Worm (Caenorhabditis elegans) whole organism, L3 larva: ENCODE measurements around the gene B0244.9.

ENCODE experiments used
- aly-2 ChIP-seq: fragments of 150-350 bp; optimal IDR thresholded peaks from 2 replicates; lab custom pipeline; 2014; ENCODE audit warnings: missing biosample characterization, missing genetic modification characterization
- elt-3 ChIP-seq, 3 experiments: fragments of 150-350 bp in 1 of 3; sonication (generic microtip) in 2 of 3; optimal IDR thresholded peaks; 2 replicates in 2 of 3; 4 replicates in 1 of 3; lab custom pipeline; 2014 to 2017; ENCODE audit warnings: missing biosample characterization in 3 of 3, missing genetic modification characterization in 3 of 3
- lin-15B ChIP-seq: fragments of 150-350 bp; optimal IDR thresholded peaks from 2 replicates; lab custom pipeline; 2014; ENCODE audit warnings: missing biosample characterization, missing genetic modification characterization
- nhr-25 ChIP-seq: sonication (generic microtip); optimal IDR thresholded peaks from 2 replicates; lab custom pipeline; 2017; ENCODE audit warnings: missing biosample characterization, missing genetic modification characterization
- nhr-28 ChIP-seq: fragments of 150-350 bp; optimal IDR thresholded peaks from 2 replicates; lab custom pipeline; 2014; ENCODE audit warnings: missing biosample characterization, missing genetic modification characterization
- nhr-77 ChIP-seq: fragments of 150-350 bp; optimal IDR thresholded peaks from 2 replicates; lab custom pipeline; 2014; ENCODE audit warnings: missing biosample characterization, missing genetic modification characterization
- sea-2 ChIP-seq: fragments of 150-350 bp; sonication (generic microtip); optimal IDR thresholded peaks from 4 replicates; lab custom pipeline; 2014; ENCODE audit warnings: missing biosample characterization, missing genetic modification reagents, missing genetic modification characterization
- unc-62 ChIP-seq: fragments of 150-350 bp; sonication (generic microtip); optimal IDR thresholded peaks from 4 replicates; lab custom pipeline; 2014; ENCODE audit warnings: missing biosample characterization, missing genetic modification reagents, missing genetic modification characterization
- zag-1 ChIP-seq: fragments of 150-350 bp; optimal IDR thresholded peaks from 2 replicates; lab custom pipeline; 2014; ENCODE audit warnings: missing biosample characterization, missing genetic modification characterization

ce11 chrIII:5706077-5706627 lies 24.7 kb downstream of the B0244.9 start, which contains the start of gene rpl-23:
- peak; percentile 93 for TF ChIP-seq lin-15B
- no peak for TF ChIP-seq aly-2 (tag; lab: Kevin White, UChicago)
- TF ChIP-seq sea-2, result no peak
- TF ChIP-seq nhr-28 (tag; lab: Kevin White, UChicago), result no peak
- TF ChIP-seq nhr-77 (tag; lab: Kevin White, UChicago), result peak; percentile 32
- peak; percentile 7 for TF ChIP-seq zag-1 (tag; lab: Kevin White, UChicago)
- TF ChIP-seq nhr-25 (tag; lab: Kevin White, UChicago), result peak; percentile 97
- TF ChIP-seq elt-3 (tag; optimal IDR thresholded peaks at IDR 0.05; lab: Kevin White, UChicago), result no peak
- TF ChIP-seq unc-62 (GFP tag; lab: Kevin White, UChicago), result no peak
